Worm (Caenorhabditis elegans): ENCODE data around the gene egas-4.

egas-4 gene

ce11 chrIV:7467170-7467569 lies 30.5 kb downstream of the egas-4 start:
- TF ChIP-seq pros-1 (tag; optimal IDR thresholded peaks at IDR 0.05) (no peak), unc-86 (tag; optimal IDR thresholded peaks at IDR 0.05) (no peak), unc-42 (tag; optimal IDR thresholded peaks at IDR 0.05) (no peak), C08G9.2 (tag; optimal IDR thresholded peaks at IDR 0.05) (no peak), K02D7.2 (tag; optimal IDR thresholded peaks at IDR 0.05) (no peak), eyg-1 (tag; optimal IDR thresholded peaks at IDR 0.05) (no peak), tbx-7 (tag; optimal IDR thresholded peaks at IDR 0.05) (no peak), unc-3 (GFP tag; conservative IDR thresholded peaks at IDR 0.05) (no peak), unc-3 (tag; optimal IDR thresholded peaks at IDR 0.05) (no peak), pat-9 (tag; optimal IDR thresholded peaks at IDR 0.05) (no peak), ref-2 (tag; optimal IDR thresholded peaks at IDR 0.05) (no peak), fax-1 (tag; optimal IDR thresholded peaks at IDR 0.05) (no peak), npax-4 (tag; optimal IDR thresholded peaks at IDR 0.05) (no peak), ceh-34 (tag; optimal IDR thresholded peaks at IDR 0.05) (no peak), pax-1 (tag; optimal IDR thresholded peaks at IDR 0.05) (no peak), nfya-1 (tag; optimal IDR thresholded peaks at IDR 0.05) (no peak), ceh-6 (GFP tag; optimal IDR thresholded peaks at IDR 0.05) (no peak), odd-2 (tag; optimal IDR thresholded peaks at IDR 0.05) (no peak), hlh-13 (GFP tag; optimal IDR thresholded peaks at IDR 0.05) (no peak), mec-3 (tag; optimal IDR thresholded peaks at IDR 0.05; ENCODE audit: borderline replicate concordance) (no peak)

ce11 chrIV:7465857-7466256 lies 31.8 kb downstream of the egas-4 start, which contains the start of gene F13B6.3:
Gene F13B6.3 (minus strand): TSS chrIV:7465957.
- TF ChIP-seq hlh-6 (tag; optimal IDR thresholded peaks at IDR 0.05), result no peak
- no peak for TF ChIP-seq fax-1 (tag; optimal IDR thresholded peaks at IDR 0.05)
- no peak for TF ChIP-seq pha-4 (tag; optimal IDR thresholded peaks at IDR 0.05)
- no peak for TF ChIP-seq ceh-14 (tag; optimal IDR thresholded peaks at IDR 0.05)
- no peak for TF ChIP-seq mec-3 (tag; optimal IDR thresholded peaks at IDR 0.05; ENCODE audit: borderline replicate concordance)
- TF ChIP-seq tbx-2 (tag; optimal IDR thresholded peaks at IDR 0.05), result no peak
- TF ChIP-seq ceh-18 (tag; optimal IDR thresholded peaks at IDR 0.05), result no peak
- TF ChIP-seq eyg-1 (tag; optimal IDR thresholded peaks at IDR 0.05), result no peak
- TF ChIP-seq rnt-1 (tag; optimal IDR thresholded peaks at IDR 0.05), result no peak
- no peak for TF ChIP-seq syd-9 (tag; optimal IDR thresholded peaks at IDR 0.05)
- no peak for TF ChIP-seq hlh-30 (tag; optimal IDR thresholded peaks at IDR 0.05; ENCODE audit: insufficient read depth)
- TF ChIP-seq unc-86 (tag; optimal IDR thresholded peaks at IDR 0.05), result no peak
- no peak for TF ChIP-seq hlh-13 (GFP tag; optimal IDR thresholded peaks at IDR 0.05)
- TF ChIP-seq C08G9.2 (tag; optimal IDR thresholded peaks at IDR 0.05), result no peak
- no peak for TF ChIP-seq nfya-1 (tag; optimal IDR thresholded peaks at IDR 0.05)
- TF ChIP-seq ets-4 (tag; optimal IDR thresholded peaks at IDR 0.05), result no peak
- TF ChIP-seq ama-1 (optimal IDR thresholded peaks at IDR 0.05), result no peak
- TF ChIP-seq ceh-45 (GFP tag; IDR thresholded peaks at IDR 0.05), result no peak

ce11 chrIV:7460225-7460624 lies 37.4 kb downstream of the egas-4 start, which contains the start of gene F13B6.2:
Gene F13B6.2 (minus strand): TSS chrIV:7460325.
- TF ChIP-seq sox-2 (GFP tag; IDR thresholded peaks at IDR 0.05) (no peak), pros-1 (tag; optimal IDR thresholded peaks at IDR 0.05) (no peak)

ce11 chrIV:7456225-7456624 lies 41.4 kb downstream of the egas-4 start, which contains the start of gene F13B6.1:
Gene F13B6.1 (plus strand): TSS chrIV:7456525.
- TF ChIP-seq hlh-30 (tag; optimal IDR thresholded peaks at IDR 0.05; ENCODE audit: insufficient read depth) (no peak), sox-2 (GFP tag; IDR thresholded peaks at IDR 0.05) (no peak), hlh-8 (tag; optimal IDR thresholded peaks at IDR 0.05) (no peak), madf-2 (tag; optimal IDR thresholded peaks at IDR 0.05) (no peak), ceh-22 (tag; optimal IDR thresholded peaks at IDR 0.05) (no peak), pha-2 (tag; optimal IDR thresholded peaks at IDR 0.05) (no peak), lin-11 (tag; optimal IDR thresholded peaks at IDR 0.05) (no peak), lim-6 (tag; optimal IDR thresholded peaks at IDR 0.05) (no peak), unc-3 (GFP tag; conservative IDR thresholded peaks at IDR 0.05) (no peak), unc-3 (tag; optimal IDR thresholded peaks at IDR 0.05) (no peak), hlh-15 (tag; optimal IDR thresholded peaks at IDR 0.05) (no peak), nhr-232 (tag; optimal IDR thresholded peaks at IDR 0.05) (no peak)

All from whole organism, late embryonic.